Worm (Caenorhabditis elegans) whole organism, L4 larva: Measurements from ENCODE around the gene unc-45.

ENCODE experiments used
- lin-38 ChIP-seq: fragments of 200-800 bp; sonication (Bioruptor generic); IDR thresholded peaks from 2 replicates; pipeline ENCODE4 v1.3.6; 2022; ENCODE audit warnings: missing genetic modification reagents, missing genetic modification characterization, missing compliant biosample characterization
- lir-3 ChIP-seq: sonication (generic microtip); optimal IDR thresholded peaks from 2 replicates; lab custom pipeline; 2016; ENCODE audit warnings: mild to moderate bottlenecking, missing genetic modification characterization, missing compliant biosample characterization
- pqm-1 ChIP-seq: sonication (generic microtip); optimal IDR thresholded peaks from 2 replicates; lab custom pipeline; 2017; ENCODE audit warnings: missing biosample characterization, missing genetic modification characterization

- TF ChIP-seq lir-3 (no peak), pqm-1 (tag; lab: Kevin White, UChicago) (no peak), lin-38 (GFP tag; lab: Robert Waterston, UW) (no peak)
These were observed 45.7 kb downstream of the unc-45 start for ce11 chrIII:537054-537453.
